Fruit fly (Drosophila melanogaster) whole organism: Measurements from ENCODE around the gene snf.

Source experiments
- Dll ChIP-seq: fragments of >200 bp; optimal IDR thresholded peaks from 2 replicates; lab custom pipeline; 2017
- EcR ChIP-seq, 2 experiments: fragments of >200 bp; optimal IDR thresholded peaks; 2 replicates each; lab custom pipeline; 2017; ENCODE audit warnings: missing biosample characterization in 2 of 2, missing genetic modification characterization in 2 of 2, missing genetic modification reagents in 2 of 2
- pan ChIP-seq: fragments of >200 bp; optimal IDR thresholded peaks from 2 replicates; lab custom pipeline; 2017
- psq ChIP-seq: fragments of >200 bp; optimal IDR thresholded peaks from 2 replicates; lab custom pipeline; 2017
- usp ChIP-seq: fragments of >200 bp; optimal IDR thresholded peaks from 2 replicates; lab custom pipeline; 2017; ENCODE audit warnings: missing biosample characterization, missing genetic modification characterization, mixed read lengths

- no peak for TF ChIP-seq psq
- no peak for TF ChIP-seq pan
- TF ChIP-seq Dll (lab: Kevin White, UChicago) = no peak
- no peak for TF ChIP-seq EcR (GFP tag; optimal IDR thresholded peaks at IDR 0.05; lab: Kevin White, UChicago)
- TF ChIP-seq usp = no peak
Measured at dm6 chrX:5338435-5338834, 29.4 kb downstream of the snf start.
